Fruit fly (Drosophila melanogaster): ENCODE measurements around the gene CG6040.

The CG6040 gene

DNA sequence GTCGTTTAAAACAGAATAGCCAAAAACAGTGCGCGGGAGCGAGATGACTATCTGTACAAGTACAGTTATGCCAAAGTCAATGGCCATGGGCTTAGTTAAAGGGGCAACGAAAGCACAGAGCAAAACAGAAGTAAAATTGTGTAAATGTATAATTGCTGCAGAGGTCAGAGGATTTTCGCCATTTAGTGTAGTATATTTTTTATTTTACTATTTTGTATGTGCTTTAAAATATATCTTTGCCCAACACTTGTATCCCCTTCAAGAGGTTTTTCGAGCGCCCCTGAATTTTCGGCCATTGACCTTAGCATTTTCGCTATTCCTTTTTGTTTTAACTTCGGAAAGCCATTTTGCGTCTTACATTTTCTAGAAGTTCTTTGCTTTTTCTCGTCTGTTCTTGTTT is 61.2 kb downstream of the CG6040 start:
- peak; percentile 55 for TF ChIP-seq svp (GFP tag)
- peak; percentile 30 for TF ChIP-seq Eip78C (GFP tag)
- TF ChIP-seq achi (GFP tag; optimal IDR thresholded peaks at IDR 0.05) = no peak
- no peak for TF ChIP-seq vri (GFP tag; optimal IDR thresholded peaks at IDR 0.05)

DNA sequence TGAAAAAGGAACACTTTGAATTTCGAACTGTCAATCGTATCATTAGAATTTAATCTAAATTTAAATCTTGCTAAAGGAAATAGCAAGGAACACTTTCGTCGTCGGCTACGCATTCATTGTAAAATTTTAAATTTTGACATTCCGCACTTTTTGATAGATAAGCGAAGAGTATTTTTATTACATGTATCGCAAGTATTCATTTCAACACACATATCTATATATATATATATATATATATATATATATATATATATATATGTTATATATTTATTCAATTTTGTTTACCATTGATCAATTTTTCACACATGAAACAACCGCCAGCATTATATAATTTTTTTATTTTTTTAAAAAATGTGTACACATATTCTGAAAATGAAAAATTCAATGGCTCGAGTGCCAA is 63.0 kb downstream of the CG6040 start, which contains the start of gene CG11779:
Gene CG11779 (minus strand): TSS at position 101 of the 400 bp plus-strand sequence.
- TF ChIP-seq Hr39 (GFP tag; optimal IDR thresholded peaks at IDR 0.05) = no peak
- no peak for TF ChIP-seq Eip75B (GFP tag; optimal IDR thresholded peaks at IDR 0.05)
- TF ChIP-seq CG4318 (GFP tag; optimal IDR thresholded peaks at IDR 0.05) = no peak
- TF ChIP-seq CG32006 (GFP tag; optimal IDR thresholded peaks at IDR 0.05) = no peak
- TF ChIP-seq CG15336 (GFP tag; IDR thresholded peaks at IDR 0.05) = no peak
- no peak for TF ChIP-seq CG7368 (GFP tag; optimal IDR thresholded peaks at IDR 0.05)
- no peak for TF ChIP-seq topi (GFP tag; optimal IDR thresholded peaks at IDR 0.05)
- no peak for TF ChIP-seq CG6854 (GFP tag; optimal IDR thresholded peaks at IDR 0.05)
- no peak for TF ChIP-seq fd59A (GFP tag; optimal IDR thresholded peaks at IDR 0.05)

DNA sequence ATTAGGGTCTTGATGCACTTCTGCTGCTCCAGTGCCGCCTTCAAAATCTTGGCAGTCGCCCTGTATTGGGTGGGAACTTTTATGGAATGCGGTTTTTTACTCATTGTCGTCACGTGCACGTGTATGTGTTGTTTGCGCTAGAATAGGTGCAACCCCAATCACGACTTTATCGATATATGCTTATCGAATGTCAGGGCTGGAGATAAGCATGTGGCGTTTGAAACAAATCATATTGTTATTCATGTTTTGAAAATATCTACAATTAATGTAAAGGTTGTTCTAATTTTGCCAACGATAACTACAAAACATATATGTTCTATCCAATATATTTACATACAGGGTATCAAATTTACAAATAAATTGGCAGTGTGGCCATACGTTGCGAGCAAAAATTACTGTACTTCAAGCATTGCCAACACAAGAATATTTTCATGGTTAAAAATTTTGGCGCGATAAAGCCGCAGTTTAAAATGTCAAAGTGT is 65.4 kb downstream of the CG6040 start, which contains the start of the genes CG42359 and Nsun5:
Gene CG42359 (minus strand): TSS at position 166 of the 482 bp plus-strand sequence.
Gene Nsun5 (minus strand): TSS at position 166 of the 482 bp plus-strand sequence.
- TF ChIP-seq CG3919 (GFP tag; optimal IDR thresholded peaks at IDR 0.05) = peak; percentile 87
- peak; percentile 68 for TF ChIP-seq Sox15 (GFP tag; optimal IDR thresholded peaks at IDR 0.05)
- TF ChIP-seq CG8119 (GFP tag; IDR thresholded peaks at IDR 0.05) = peak; percentile 73
- TF ChIP-seq CG34406 (GFP tag; optimal IDR thresholded peaks at IDR 0.05) = peak; percentile 56
- TF ChIP-seq CG16779 (tag; optimal IDR thresholded peaks at IDR 0.05) = no peak
- TF ChIP-seq dac (GFP tag; optimal IDR thresholded peaks at IDR 0.05) = peak; percentile 62
- peak; percentile 69 for TF ChIP-seq Gug (GFP tag; IDR thresholded peaks at IDR 0.05)
- peak; percentile 81 for TF ChIP-seq Sox102F (GFP tag; optimal IDR thresholded peaks at IDR 0.05)
- TF ChIP-seq CG9139 (GFP tag; optimal IDR thresholded peaks at IDR 0.05) = no peak
- TF ChIP-seq CG15336 (GFP tag; IDR thresholded peaks at IDR 0.05) = peak; percentile 68; the same call in 1 of the 2 replicates
- TF ChIP-seq dsx (GFP tag; optimal IDR thresholded peaks at IDR 0.05; ENCODE audit: poor library complexity, severe bottlenecking) = peak; percentile 65
- TF ChIP-seq CG6854 (GFP tag; optimal IDR thresholded peaks at IDR 0.05) = no peak
- peak; percentile 77 for TF ChIP-seq CG10669 (GFP tag; optimal IDR thresholded peaks at IDR 0.05)
- TF ChIP-seq fkh (GFP tag; optimal IDR thresholded peaks at IDR 0.05) = peak; percentile 95
- peak; percentile 89 for TF ChIP-seq Hr39 (GFP tag; optimal IDR thresholded peaks at IDR 0.05)
- TF ChIP-seq Sox14 (GFP tag; optimal IDR thresholded peaks at IDR 0.05) = peak; percentile 88
- no peak for TF ChIP-seq CG6808 (GFP tag; optimal IDR thresholded peaks at IDR 0.05)
- no peak for TF ChIP-seq Blimp-1 (GFP tag; optimal IDR thresholded peaks at IDR 0.05)
- peak; percentile 83 for TF ChIP-seq CG3032 (tag; optimal IDR thresholded peaks at IDR 0.05)
- TF ChIP-seq CG6276 (GFP tag; optimal IDR thresholded peaks at IDR 0.05) = no peak
- TF ChIP-seq vri (GFP tag; optimal IDR thresholded peaks at IDR 0.05) = peak; percentile 73
- peak; percentile 65 for TF ChIP-seq Lpt (GFP tag; optimal IDR thresholded peaks at IDR 0.05)
- TF ChIP-seq CG11294 (GFP tag; IDR thresholded peaks at IDR 0.05) = peak; percentile 38; the same call in 1 of the 2 replicates
- peak; percentile 92 for TF ChIP-seq Eip78C (GFP tag)
- TF ChIP-seq topi (GFP tag; optimal IDR thresholded peaks at IDR 0.05) = peak; percentile 78
- TF ChIP-seq Eip93F (GFP tag; optimal IDR thresholded peaks at IDR 0.05) = peak; percentile 29
- peak; percentile 86 for TF ChIP-seq esn (GFP tag; optimal IDR thresholded peaks at IDR 0.05)
- peak; percentile 83 for TF ChIP-seq Eip75B (GFP tag; optimal IDR thresholded peaks at IDR 0.05)
- peak; percentile 78 for TF ChIP-seq Ets96B (tag; optimal IDR thresholded peaks at IDR 0.05)
- TF ChIP-seq ss (GFP tag; optimal IDR thresholded peaks at IDR 0.05) = peak; percentile 9 to 60
- TF ChIP-seq CG11902 (GFP tag; optimal IDR thresholded peaks at IDR 0.05) = peak; percentile 65
- TF ChIP-seq Ets21C (GFP tag; optimal IDR thresholded peaks at IDR 0.05) = peak; percentile 78
- peak; percentile 88 for TF ChIP-seq CG31627 (GFP tag; optimal IDR thresholded peaks at IDR 0.05)
- peak; percentile 88 for TF ChIP-seq svp (GFP tag)
- no peak for TF ChIP-seq CG4318 (GFP tag; optimal IDR thresholded peaks at IDR 0.05)
- peak; percentile 75 for TF ChIP-seq CG32006 (GFP tag; optimal IDR thresholded peaks at IDR 0.05)
- peak; percentile 90 for TF ChIP-seq cyc (GFP tag; optimal IDR thresholded peaks at IDR 0.05)
- no peak for TF ChIP-seq spab (GFP tag; optimal IDR thresholded peaks at IDR 0.05)
- peak; percentile 44 to 74 for TF ChIP-seq salr (GFP tag; optimal IDR thresholded peaks at IDR 0.05)
- TF ChIP-seq Hr38 (GFP tag; optimal IDR thresholded peaks at IDR 0.05) = peak; percentile 71
- TF ChIP-seq fd85E (GFP tag; optimal IDR thresholded peaks at IDR 0.05) = peak; percentile 32
- peak; percentile 87 for TF ChIP-seq OdsH (GFP tag; optimal IDR thresholded peaks at IDR 0.05)
- TF ChIP-seq CG8632 (GFP tag; optimal IDR thresholded peaks at IDR 0.05) = peak; percentile 61

All from whole organism, prepupa.